Fruit fly (Drosophila melanogaster) whole organism, adult: Measurements from ENCODE around the gene CG13907.
"Not testable (repeated sequence)": the region's sequence is repeated elsewhere in the genome, so short reads cannot be mapped to it uniquely, and the experiment has no call there.

Source experiments
- CG11617 ChIP-seq: fragments of 200-800 bp; sonication (Bioruptor generic); optimal IDR thresholded peaks from 2 replicates; lab custom pipeline; 2017; ENCODE audit warnings: mild to moderate bottlenecking, missing biosample characterization, missing genetic modification reagents, missing genetic modification characterization
- CG12768 ChIP-seq: fragments of 200-800 bp; sonication (Bioruptor generic); optimal IDR thresholded peaks from 2 replicates; lab custom pipeline; 2017; ENCODE audit warnings: missing biosample characterization, missing genetic modification characterization, mild to moderate bottlenecking, moderate library complexity, missing genetic modification reagents
- CG1620 ChIP-seq: fragments of 200-800 bp; sonication (Bioruptor generic); optimal IDR thresholded peaks from 2 replicates; lab custom pipeline; 2016; ENCODE audit warnings: missing biosample characterization, missing genetic modification characterization
- CG33017 ChIP-seq: fragments of 200-800 bp; sonication (Bioruptor generic); optimal IDR thresholded peaks from 2 replicates; lab custom pipeline; 2018; ENCODE audit warnings: missing biosample characterization, mild to moderate bottlenecking, missing genetic modification characterization, moderate library complexity
- CG7101 ChIP-seq: fragments of 200-800 bp; sonication (Bioruptor generic); optimal IDR thresholded peaks from 2 replicates; lab custom pipeline; 2018; ENCODE audit warnings: missing biosample characterization, mild to moderate bottlenecking, missing genetic modification characterization, moderate library complexity
- Crg-1 ChIP-seq: fragments of 200-800 bp; sonication (Bioruptor generic); optimal IDR thresholded peaks from 2 replicates; lab custom pipeline; 2016; ENCODE audit warnings: missing biosample characterization, missing genetic modification characterization
- Hr96 ChIP-seq: fragments of 200-800 bp; sonication (Bioruptor generic); optimal IDR thresholded peaks from 2 replicates; lab custom pipeline; 2016; ENCODE audit warnings: missing biosample characterization, missing genetic modification characterization
- Mnt ChIP-seq: fragments of 200-800 bp; sonication (Bioruptor generic); optimal IDR thresholded peaks from 2 replicates; lab custom pipeline; 2016; ENCODE audit warnings: missing biosample characterization, mild to moderate bottlenecking, missing genetic modification characterization
- bab1 ChIP-seq: fragments of 200-800 bp; sonication (Bioruptor generic); optimal IDR thresholded peaks from 3 replicates; lab custom pipeline; 2019; ENCODE audit warnings: missing biosample characterization, mild to moderate bottlenecking, missing genetic modification characterization, moderate library complexity
- cic ChIP-seq: fragments of 200-800 bp; sonication (Bioruptor generic); optimal IDR thresholded peaks from 2 replicates; lab custom pipeline; 2017; ENCODE audit warnings: missing biosample characterization, mild to moderate bottlenecking, missing genetic modification characterization, moderate library complexity
- kay ChIP-seq: fragments of 200-800 bp; sonication (Bioruptor generic); peaks from one replicate; lab custom pipeline; 2016; ENCODE audit warnings: missing biosample characterization, missing genetic modification characterization, borderline replicate concordance
- pad ChIP-seq: fragments of 200-800 bp; sonication (Bioruptor generic); optimal IDR thresholded peaks from 3 replicates; lab custom pipeline; 2017; ENCODE audit warnings: missing biosample characterization, missing genetic modification characterization, mild to moderate bottlenecking, moderate library complexity, missing genetic modification reagents
- toe ChIP-seq: fragments of 200-800 bp; sonication (Bioruptor generic); optimal IDR thresholded peaks from 2 replicates; lab custom pipeline; 2016; ENCODE audit warnings: missing biosample characterization, missing genetic modification characterization

dm6 chr3L:865096-865495 is 16.7 kb downstream of the CG13907 start, which contains the start of gene CG12502:
- TF ChIP-seq CG33017 (tag; lab: Kevin White, UChicago); pad (GFP tag; lab: Kevin White, UChicago); Mnt (GFP tag; lab: Kevin White, UChicago); CG7101 (tag; lab: Kevin White, UChicago); Crg-1 (GFP tag; lab: Kevin White, UChicago); CG11617; CG12768; toe (GFP tag; lab: Kevin White, UChicago); kay (GFP tag; lab: Kevin White, UChicago); bab1 (GFP tag; lab: Kevin White, UChicago); Hr96 (GFP tag; lab: Kevin White, UChicago); cic (GFP tag; lab: Kevin White, UChicago); CG1620: not testable (repeated sequence)
